Worm (Caenorhabditis elegans) whole organism, L4 larva: Measurements from ENCODE around the gene T02B11.3.

Source experiments
- F10B5.3 ChIP-seq: sonication (generic microtip); optimal IDR thresholded peaks from 2 replicates; lab custom pipeline; 2016; ENCODE audit warnings: mild to moderate bottlenecking, missing genetic modification characterization, missing compliant biosample characterization
- dpl-1 ChIP-seq: fragments of 150-350 bp; optimal IDR thresholded peaks from 2 replicates; lab custom pipeline; 2014; ENCODE audit warnings: missing biosample characterization, missing genetic modification reagents, missing genetic modification characterization
- duxl-1 ChIP-seq: sonication (generic microtip); optimal IDR thresholded peaks from 2 replicates; lab custom pipeline; 2016; ENCODE audit warnings: mild to moderate bottlenecking, missing genetic modification characterization, moderate library complexity, missing compliant biosample characterization; ENCODE audit not compliant: poor library complexity
- skn-1 ChIP-seq: fragments of 150-350 bp; optimal IDR thresholded peaks from 2 replicates; lab custom pipeline; 2014; ENCODE audit warnings: missing biosample characterization, missing genetic modification characterization

ce11 chrV:866729-867128, at the start of gene T02B11.3:
- no peak for TF ChIP-seq duxl-1 (tag; lab: Kevin White, UChicago)
- no peak for TF ChIP-seq skn-1 (tag; lab: Kevin White, UChicago)
- no peak for TF ChIP-seq F10B5.3 (tag; lab: Kevin White, UChicago)
- no peak for TF ChIP-seq dpl-1
